Fruit fly (Drosophila melanogaster): Measurements from ENCODE around the gene barr.

barr gene

dm6 chr2L:20082155-20082964, 21.2 kb upstream of the barr start:
- TF ChIP-seq CG8478 (optimal IDR thresholded peaks at IDR 0.05) (no peak), CTCF (optimal IDR thresholded peaks at IDR 0.05) (no peak)

- TF ChIP-seq CTCF (optimal IDR thresholded peaks at IDR 0.05) (no peak), CG8478 (optimal IDR thresholded peaks at IDR 0.05) (no peak)
These were observed 19.6 kb upstream of the barr start for dm6 chr2L:20080772-20081171.

- no peak for TF ChIP-seq CG8478 (optimal IDR thresholded peaks at IDR 0.05)
- no peak for TF ChIP-seq CTCF (optimal IDR thresholded peaks at IDR 0.05)
These were observed 17.7 kb upstream of the barr start for dm6 chr2L:20078880-20079279.

- TF ChIP-seq CTCF (optimal IDR thresholded peaks at IDR 0.05) (no peak), CG8478 (optimal IDR thresholded peaks at IDR 0.05) (no peak)
These were observed 16.5 kb upstream of the barr start for dm6 chr2L:20077423-20078401.

- no peak for TF ChIP-seq CTCF (optimal IDR thresholded peaks at IDR 0.05)
- no peak for TF ChIP-seq CG8478 (optimal IDR thresholded peaks at IDR 0.05)
These were observed 14.1 kb upstream of the barr start, which contains the start of the genes pr and neb for dm6 chr2L:20075234-20075803. Gene pr, minus strand, starts transcription at chr2L:20075458. Gene neb, plus strand, starts transcription at chr2L:20075757.

dm6 chr2L:20074388-20074787, 13.2 kb upstream of the barr start:
- TF ChIP-seq CG8478 (optimal IDR thresholded peaks at IDR 0.05) (no peak), CTCF (optimal IDR thresholded peaks at IDR 0.05) (no peak)

dm6 chr2L:20072095-20072494, 10.9 kb upstream of the barr start, which contains the start of gene CG10730:
Gene CG10730, minus strand, starts transcription at chr2L:20072195.
- TF ChIP-seq CTCF (optimal IDR thresholded peaks at IDR 0.05) (no peak), CG8478 (optimal IDR thresholded peaks at IDR 0.05) (no peak)

dm6 chr2L:20069158-20070016, 8.2 kb upstream of the barr start:
- TF ChIP-seq CG8478 (optimal IDR thresholded peaks at IDR 0.05) = no peak
- no peak for TF ChIP-seq CTCF (optimal IDR thresholded peaks at IDR 0.05)

- no peak for TF ChIP-seq CG8478 (optimal IDR thresholded peaks at IDR 0.05)
- TF ChIP-seq CTCF (optimal IDR thresholded peaks at IDR 0.05) = no peak
These were observed 6.8 kb upstream of the barr start for dm6 chr2L:20067928-20068327.

- peak; percentile 49 to 50 for TF ChIP-seq CTCF (optimal IDR thresholded peaks at IDR 0.05)
- no peak for TF ChIP-seq CG8478 (optimal IDR thresholded peaks at IDR 0.05)
These were observed 5.1 kb upstream of the barr start, which contains the start of gene bwa for dm6 chr2L:20066233-20066650. Gene bwa, plus strand, starts transcription at chr2L:20066391.

- TF ChIP-seq CG8478 (optimal IDR thresholded peaks at IDR 0.05) (no peak), CTCF (optimal IDR thresholded peaks at IDR 0.05) (no peak)
These were observed 4.3 kb upstream of the barr start, which contains the start of gene vls for dm6 chr2L:20065516-20065915. Gene vls, minus strand, starts transcription at chr2L:20065679.

- TF ChIP-seq CG8478 (optimal IDR thresholded peaks at IDR 0.05) (no peak), CTCF (optimal IDR thresholded peaks at IDR 0.05) (no peak)
These were observed 3.8 kb downstream of the barr start for dm6 chr2L:20057391-20057790.

- TF ChIP-seq CTCF (optimal IDR thresholded peaks at IDR 0.05) = no peak
- TF ChIP-seq CG8478 (optimal IDR thresholded peaks at IDR 0.05) = no peak
These were observed 9.8 kb downstream of the barr start for dm6 chr2L:20051172-20051893.
